Worm (Caenorhabditis elegans) whole organism, late embryonic: ENCODE results near the gene srw-62.

Experiments
- ceh-14 ChIP-seq: sonication (generic microtip); optimal IDR thresholded peaks from 2 replicates; lab custom pipeline; 2016; ENCODE audit warnings: missing genotype, missing genetic modification characterization, missing compliant biosample characterization
- unc-86 ChIP-seq: sonication (generic microtip); optimal IDR thresholded peaks from 2 replicates; lab custom pipeline; 2016; ENCODE audit warnings: missing genetic modification characterization, missing compliant biosample characterization

- TF ChIP-seq ceh-14 (tag; lab: Kevin White, UChicago), result no peak
- no peak for TF ChIP-seq unc-86 (tag; lab: Kevin White, UChicago)
Measured at ce11 chrII:7864892-7865291, 39.7 kb downstream of the srw-62 start.
